Fruit fly (Drosophila melanogaster) whole organism, prepupa: Measurements from ENCODE around the gene CG42815.

Experiments
- Blimp-1 ChIP-seq: fragments of 200-800 bp; sonication (Bioruptor generic); optimal IDR thresholded peaks from 3 replicates; lab custom pipeline; 2017; ENCODE audit warnings: missing biosample characterization, missing genetic modification characterization, mild to moderate bottlenecking, moderate library complexity, missing genetic modification reagents
- CG16779 ChIP-seq: fragments of 200-800 bp; sonication (Bioruptor generic); optimal IDR thresholded peaks from 3 replicates; lab custom pipeline; 2017; ENCODE audit warnings: missing biosample characterization, mild to moderate bottlenecking, missing genetic modification characterization
- CG32006 ChIP-seq: fragments of 200-800 bp; sonication (Bioruptor generic); optimal IDR thresholded peaks from 3 replicates; lab custom pipeline; 2017; ENCODE audit warnings: missing biosample characterization, mild to moderate bottlenecking, missing genetic modification characterization
- CG8119 ChIP-seq: fragments of 200-800 bp; sonication (Bioruptor generic); IDR thresholded peaks from 3 replicates; pipeline ENCODE4 v1.3.6; 2022; ENCODE audit warnings: missing biosample characterization, missing genetic modification characterization
- OdsH ChIP-seq: fragments of 200-800 bp; sonication (Bioruptor generic); optimal IDR thresholded peaks from 3 replicates; lab custom pipeline; 2016; ENCODE audit warnings: missing biosample characterization, missing genetic modification characterization
- Smox ChIP-seq: fragments of 200-800 bp; sonication (Bioruptor generic); optimal IDR thresholded peaks from 3 replicates; lab custom pipeline; 2016; ENCODE audit warnings: missing biosample characterization, missing genetic modification characterization
- fkh ChIP-seq: fragments of 200-800 bp; sonication (Bioruptor generic); optimal IDR thresholded peaks from 3 replicates; lab custom pipeline; 2017; ENCODE audit warnings: missing biosample characterization, mild to moderate bottlenecking, missing genetic modification characterization, moderate library complexity

DNA sequence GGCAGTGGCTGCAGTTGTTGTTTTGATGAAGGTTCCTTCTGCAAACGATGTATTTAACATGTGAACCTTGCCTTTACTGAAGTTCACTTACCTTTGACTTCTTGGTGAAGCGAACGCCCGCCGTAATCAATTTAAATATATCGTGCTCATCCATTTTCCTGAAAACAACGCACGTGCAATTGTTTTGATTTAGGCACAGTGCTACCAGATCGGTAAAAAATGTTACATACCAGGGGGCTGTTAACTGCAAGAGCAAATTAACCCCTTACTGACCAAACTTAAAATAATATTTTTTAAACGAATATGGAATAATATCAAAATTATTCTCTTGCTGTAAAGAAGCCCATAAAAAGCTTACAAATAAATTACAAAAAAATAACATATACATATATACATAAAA, 13.2 kb upstream of the CG42815 start, which contains the start of gene ais:
- no peak for TF ChIP-seq CG8119 (GFP tag; lab: Robert Waterston, UW)
- TF ChIP-seq CG32006: no peak
- no peak for TF ChIP-seq Blimp-1 (GFP tag; lab: Kevin White, UChicago)
- no peak for TF ChIP-seq CG16779 (tag; lab: Kevin White, UChicago)
- no peak for TF ChIP-seq Smox (GFP tag; lab: Kevin White, UChicago)
- peak; percentile 42 for TF ChIP-seq OdsH
- TF ChIP-seq fkh (GFP tag; lab: Kevin White, UChicago): no peak
